Fruit fly (Drosophila melanogaster) whole organism, embryonic: ENCODE results near the gene Gcna.

Source experiments
- B-H1 ChIP-seq: fragments of 200-800 bp; sonication (Bioruptor generic); IDR thresholded peaks from 3 replicates; pipeline ENCODE4 v1.3.6; 2022; ENCODE audit warnings: missing biosample characterization, missing genetic modification characterization
- Blimp-1 ChIP-seq: fragments of 200-800 bp; sonication (Bioruptor generic); optimal IDR thresholded peaks from 3 replicates; lab custom pipeline; 2018; ENCODE audit warnings: missing biosample characterization, missing genetic modification characterization, mild to moderate bottlenecking, moderate library complexity, missing genetic modification reagents
- C15 ChIP-seq: fragments of 200-800 bp; sonication (Bioruptor generic); IDR thresholded peaks from 3 replicates; pipeline ENCODE4 v1.3.6; 2022; ENCODE audit warnings: missing biosample characterization, missing genetic modification characterization
- CG11093 ChIP-seq: fragments of 200-800 bp; sonication (Bioruptor generic); IDR thresholded peaks from 3 replicates; pipeline ENCODE4 v1.3.6; 2022; ENCODE audit warnings: missing biosample characterization, missing genetic modification characterization
- CG11456 ChIP-seq: fragments of 200-800 bp; sonication (Bioruptor generic); IDR thresholded peaks from 3 replicates; pipeline ENCODE4 v1.3.6; 2022; ENCODE audit warnings: missing biosample characterization, missing genetic modification characterization
- CG16815 ChIP-seq: fragments of 200-800 bp; sonication (Bioruptor generic); optimal IDR thresholded peaks from 3 replicates; lab custom pipeline; 2017; ENCODE audit warnings: missing biosample characterization, mild to moderate bottlenecking, missing genetic modification characterization
- CG18599 ChIP-seq: fragments of 200-800 bp; sonication (Bioruptor generic); optimal IDR thresholded peaks from 3 replicates; lab custom pipeline; 2017; ENCODE audit warnings: missing biosample characterization, missing genetic modification characterization, mild to moderate bottlenecking, moderate library complexity, missing genetic modification reagents
- CG32772 ChIP-seq: fragments of 200-800 bp; sonication (Bioruptor generic); IDR thresholded peaks from 2 replicates; pipeline ENCODE4 v1.3.6; 2022; ENCODE audit warnings: missing biosample characterization, missing genetic modification characterization
- CG3281 ChIP-seq: fragments of 200-800 bp; sonication (Bioruptor generic); optimal IDR thresholded peaks from 3 replicates; lab custom pipeline; 2017; ENCODE audit warnings: missing biosample characterization, mild to moderate bottlenecking, missing genetic modification characterization
- CG33213 ChIP-seq: fragments of 200-800 bp; sonication (Bioruptor generic); optimal IDR thresholded peaks from 3 replicates; lab custom pipeline; 2016; ENCODE audit warnings: missing biosample characterization, missing genetic modification characterization
- CG4707 ChIP-seq: fragments of 200-800 bp; sonication (Bioruptor generic); optimal IDR thresholded peaks from 2 replicates; lab custom pipeline; 2018; ENCODE audit warnings: missing biosample characterization, mild to moderate bottlenecking, missing genetic modification characterization, moderate library complexity
- CG5953 ChIP-seq: fragments of 200-800 bp; sonication (Bioruptor generic); IDR thresholded peaks from 2 replicates; pipeline ENCODE4 v1.3.6; 2022; ENCODE audit warnings: missing biosample characterization, missing genetic modification characterization
- CG6254 ChIP-seq: fragments of 200-800 bp; sonication (Bioruptor generic); optimal IDR thresholded peaks from 3 replicates; lab custom pipeline; 2017; ENCODE audit warnings: mild to moderate bottlenecking, missing biosample characterization, missing genetic modification reagents, missing genetic modification characterization
- CG6791 ChIP-seq: fragments of 200-800 bp; sonication (Bioruptor generic); IDR thresholded peaks from 3 replicates; pipeline ENCODE4 v1.3.6; 2022; ENCODE audit warnings: missing biosample characterization, missing genetic modification characterization; ENCODE audit not compliant: partially characterized antibody
- CG9727 ChIP-seq: fragments of 200-800 bp; sonication (Bioruptor generic); optimal IDR thresholded peaks from 3 replicates; lab custom pipeline; 2017; ENCODE audit warnings: missing biosample characterization, mild to moderate bottlenecking, missing genetic modification characterization
- CG9876 ChIP-seq: fragments of 200-800 bp; sonication (Bioruptor generic); optimal IDR thresholded peaks from 2 replicates; lab custom pipeline; 2016; ENCODE audit warnings: missing biosample characterization, missing genetic modification characterization
- D19A ChIP-seq: fragments of 200-800 bp; optimal IDR thresholded peaks from 3 replicates; lab custom pipeline; 2019; ENCODE audit warnings: missing biosample characterization, mild to moderate bottlenecking, missing genetic modification characterization, moderate library complexity
- Dip2 ChIP-seq: fragments of 200-800 bp; sonication (Bioruptor generic); IDR thresholded peaks from 2 replicates; pipeline ENCODE4 v1.3.6; 2022; ENCODE audit warnings: missing biosample characterization, missing genetic modification characterization
- Dip3 ChIP-seq: fragments of 200-800 bp; sonication (Bioruptor generic); optimal IDR thresholded peaks from 3 replicates; lab custom pipeline; 2016; ENCODE audit warnings: missing biosample characterization, missing genetic modification characterization
- Ets97D ChIP-seq: fragments of 200-800 bp; sonication (Bioruptor generic); optimal IDR thresholded peaks from 3 replicates; lab custom pipeline; 2016; ENCODE audit warnings: missing biosample characterization, missing genetic modification characterization
- HLH4C ChIP-seq: fragments of 200-800 bp; sonication (Bioruptor generic); IDR thresholded peaks from 3 replicates; pipeline ENCODE4 v1.3.6; 2022; ENCODE audit warnings: missing biosample characterization, missing genetic modification characterization; ENCODE audit not compliant: partially characterized antibody
- Hey ChIP-seq: fragments of 200-800 bp; sonication (Bioruptor generic); optimal IDR thresholded peaks from 3 replicates; lab custom pipeline; 2018; ENCODE audit warnings: missing biosample characterization, mild to moderate bottlenecking, missing genetic modification characterization
- HmgD ChIP-seq: fragments of 200-800 bp; sonication (Bioruptor generic); optimal IDR thresholded peaks from 3 replicates; lab custom pipeline; 2016; ENCODE audit warnings: missing biosample characterization, missing genetic modification characterization
- Lpt ChIP-seq: fragments of >200 bp; optimal IDR thresholded peaks from 2 replicates; lab custom pipeline; 2018; ENCODE audit warnings: missing biosample characterization, missing genetic modification characterization
- Med ChIP-seq: fragments of 200-800 bp; sonication (Bioruptor generic); peaks from one replicate; lab custom pipeline; 2016; ENCODE audit warnings: missing biosample characterization, missing genetic modification characterization, mild to moderate bottlenecking, inconsistent platforms, moderate library complexity
- Myb ChIP-seq: fragments of 200-800 bp; sonication (Bioruptor generic); optimal IDR thresholded peaks from 2 replicates; lab custom pipeline; 2016; ENCODE audit warnings: missing biosample characterization, missing genetic modification characterization
- NFAT ChIP-seq: fragments of 200-800 bp; sonication (Bioruptor generic); IDR thresholded peaks from 2 replicates; pipeline ENCODE4 v1.3.6; 2022; ENCODE audit warnings: missing biosample characterization, missing genetic modification characterization
- Poxn ChIP-seq: fragments of 200-800 bp; sonication (Bioruptor generic); IDR thresholded peaks from 2 replicates; pipeline ENCODE4 v1.3.6; 2022; ENCODE audit warnings: missing biosample characterization, missing genetic modification characterization
- Sry-β ChIP-seq: fragments of 200-800 bp; sonication (Bioruptor generic); optimal IDR thresholded peaks from 2 replicates; lab custom pipeline; 2018; ENCODE audit warnings: missing biosample characterization, mild to moderate bottlenecking, missing genetic modification characterization, moderate library complexity
- Trl ChIP-seq, 3 experiments: fragments of >200 bp in 2 of 3; fragments of 200-800 bp in 1 of 3; sonication (Bioruptor generic) in 1 of 3; optimal IDR thresholded peaks; 2 replicates in 1 of 3; 3 replicates in 2 of 3; lab custom pipeline; 2016 to 2017; ENCODE audit warnings: missing biosample characterization in 1 of 3, missing genetic modification characterization in 1 of 3
- abd-A ChIP-seq: fragments of 200-800 bp; sonication (Bioruptor generic); optimal IDR thresholded peaks from 3 replicates; lab custom pipeline; 2019; ENCODE audit warnings: missing biosample characterization, mild to moderate bottlenecking, missing genetic modification characterization, moderate library complexity
- ase ChIP-seq: fragments of 200-800 bp; sonication (Bioruptor generic); IDR thresholded peaks from 3 replicates; pipeline ENCODE4 v1.3.6; 2022; ENCODE audit warnings: missing biosample characterization, missing genetic modification characterization
- ash1 ChIP-seq: fragments of 200-800 bp; sonication (Bioruptor generic); optimal IDR thresholded peaks from 2 replicates; lab custom pipeline; 2018; ENCODE audit warnings: missing biosample characterization, mild to moderate bottlenecking, missing genetic modification characterization
- bab2 ChIP-seq: fragments of 200-800 bp; sonication (Bioruptor generic); optimal IDR thresholded peaks from 2 replicates; lab custom pipeline; 2016; ENCODE audit warnings: missing biosample characterization, missing genetic modification characterization
- fd102C ChIP-seq: fragments of 200-800 bp; sonication (Bioruptor generic); optimal IDR thresholded peaks from 2 replicates; lab custom pipeline; 2018; ENCODE audit warnings: missing biosample characterization, mild to moderate bottlenecking, missing genetic modification characterization, moderate library complexity
- gsb ChIP-seq: fragments of 200-800 bp; sonication (Bioruptor generic); IDR thresholded peaks from 2 replicates; pipeline ENCODE4 v1.3.6; 2022; ENCODE audit warnings: missing biosample characterization, missing genetic modification characterization
- hkb ChIP-seq, 2 experiments: fragments of 200-800 bp in 1 of 2; fragments of >200 bp in 1 of 2; sonication (Bioruptor generic) in 1 of 2; IDR thresholded peaks in 1 of 2; optimal IDR thresholded peaks in 1 of 2; 2 replicates each; pipeline versions ENCODE4 v1.3.6 to Lab custom; 2017 to 2022; ENCODE audit warnings: missing biosample characterization in 1 of 2, missing genetic modification characterization in 1 of 2
- ind ChIP-seq: fragments of 200-800 bp; sonication (Bioruptor generic); optimal IDR thresholded peaks from 3 replicates; lab custom pipeline; 2016; ENCODE audit warnings: missing biosample characterization, missing genetic modification characterization
- nerfin-2 ChIP-seq: fragments of 200-800 bp; sonication (Bioruptor generic); IDR thresholded peaks from 2 replicates; pipeline ENCODE4 v1.3.6; 2022; ENCODE audit warnings: missing biosample characterization, missing genetic modification characterization; ENCODE audit not compliant: partially characterized antibody
- onecut ChIP-seq: fragments of 200-800 bp; sonication (Bioruptor generic); IDR thresholded peaks from 2 replicates; pipeline ENCODE4 v1.3.6; 2022; ENCODE audit warnings: missing biosample characterization, missing genetic modification characterization
- pho ChIP-seq: fragments of 200-800 bp; sonication (Bioruptor generic); optimal IDR thresholded peaks from 2 replicates; lab custom pipeline; 2016; ENCODE audit warnings: missing biosample characterization, missing genetic modification characterization
- run ChIP-seq: fragments of 200-800 bp; sonication (Bioruptor generic); optimal IDR thresholded peaks from 3 replicates; lab custom pipeline; 2018; ENCODE audit warnings: missing biosample characterization, mild to moderate bottlenecking, missing genetic modification characterization
- seq ChIP-seq: fragments of 200-800 bp; sonication (Bioruptor generic); IDR thresholded peaks from 2 replicates; pipeline ENCODE4 v1.3.6; 2022; ENCODE audit warnings: missing biosample characterization, missing genetic modification characterization
- sima ChIP-seq: fragments of 200-800 bp; sonication (Bioruptor generic); optimal IDR thresholded peaks from 2 replicates; lab custom pipeline; 2016; ENCODE audit warnings: missing biosample characterization, missing genetic modification characterization
- tna ChIP-seq: fragments of 200-800 bp; sonication (Bioruptor generic); IDR thresholded peaks from 2 replicates; pipeline ENCODE4 v1.3.6; 2022; ENCODE audit warnings: missing biosample characterization, missing genetic modification characterization; ENCODE audit not compliant: partially characterized antibody
- tx ChIP-seq: fragments of 200-800 bp; sonication (Bioruptor generic); optimal IDR thresholded peaks from 2 replicates; lab custom pipeline; 2016; ENCODE audit warnings: missing biosample characterization, missing genetic modification characterization
- vnd ChIP-seq: fragments of 200-800 bp; sonication (Bioruptor generic); IDR thresholded peaks from 3 replicates; pipeline ENCODE4 v1.3.6; 2022; ENCODE audit warnings: missing biosample characterization, missing genetic modification characterization; ENCODE audit not compliant: partially characterized antibody
- wdn ChIP-seq: fragments of 200-800 bp; sonication (Bioruptor generic); IDR thresholded peaks from 2 replicates; pipeline ENCODE4 v1.3.6; 2022; ENCODE audit warnings: missing biosample characterization, missing genetic modification characterization
- zen ChIP-seq: fragments of 200-800 bp; sonication (Bioruptor generic); optimal IDR thresholded peaks from 3 replicates; lab custom pipeline; 2018; ENCODE audit warnings: missing biosample characterization, mild to moderate bottlenecking, missing genetic modification characterization, moderate library complexity

Gene Gcna

dm6 chrX:1858867-1859266 lies 6.8 kb downstream of the Gcna start, which contains the start of gene Lamtor5 (continued):
- TF ChIP-seq CG18599 (GFP tag; lab: Kevin White, UChicago) (peak; percentile 42), CG11093 (no peak), CG9727 (GFP tag; lab: Kevin White, UChicago) (peak; percentile 46), CG5953 (GFP tag; lab: Robert Waterston, UW) (peak; percentile 36; the same call in 1 of the 2 replicates), CG3281 (peak; percentile 37), sima (GFP tag; lab: Kevin White, UChicago) (no peak), D19A (tag; lab: Kevin White, UChicago) (peak; percentile 55), nerfin-2 (GFP tag; lab: Robert Waterston, UW) (peak; percentile 23; the same call in 1 of the 2 replicates), CG4707 (GFP tag; lab: Kevin White, UChicago) (peak; percentile 51), HLH4C (peak; percentile 28; the same call in 1 of the 3 replicates), ase (no peak), CG11456 (GFP tag; lab: Robert Waterston, UW) (0 out of 3 replicates have a peak, but pooled peaks have one; percentile 33), CG16815 (GFP tag; lab: Kevin White, UChicago) (no peak), C15 (GFP tag; lab: Robert Waterston, UW) (no peak), CG9876 (no peak), tx (GFP tag; lab: Kevin White, UChicago) (no peak), abd-A (tag; lab: Kevin White, UChicago) (no peak), CG33213 (peak; percentile 2), Blimp-1 (peak; percentile 20), B-H1 (GFP tag; lab: Robert Waterston, UW) (peak; percentile 21; the same call in 1 of the 3 replicates), Ets97D (GFP tag; lab: Kevin White, UChicago) (peak; percentile 28), CG6254 (GFP tag; lab: Kevin White, UChicago) (no peak), bab2 (peak; percentile 35), Med (GFP tag; lab: Kevin White, UChicago) (peak; percentile 92), tna (GFP tag; lab: Robert Waterston, UW) (no peak), vnd (GFP tag; lab: Robert Waterston, UW) (no peak), onecut (peak; percentile 18; the same call in 1 of the 2 replicates), hkb (optimal IDR thresholded peaks at IDR 0.05; lab: Kevin White, UChicago) (no peak), hkb (GFP tag; IDR thresholded peaks at IDR 0.05; lab: Robert Waterston, UW) (peak; percentile 39; the same call in 1 of the 2 replicates), seq (GFP tag; lab: Robert Waterston, UW) (no peak), ind (GFP tag; lab: Kevin White, UChicago) (peak; percentile 23), pho (GFP tag; lab: Kevin White, UChicago) (peak; percentile 9), ash1 (GFP tag; lab: Kevin White, UChicago) (no peak), run (tag; lab: Kevin White, UChicago) (no peak), Sry-β (no peak), gsb (GFP tag; lab: Robert Waterston, UW) (no peak), wdn (GFP tag; lab: Robert Waterston, UW) (no peak), Trl (optimal IDR thresholded peaks at IDR 0.05; lab: Kevin White, UChicago) (no peak), Trl (GFP tag; optimal IDR thresholded peaks at IDR 0.05; lab: Kevin White, UChicago) (no peak), zen (tag; lab: Kevin White, UChicago) (no peak), Lpt (GFP tag; lab: Kevin White, UChicago) (no peak), HmgD (GFP tag; lab: Kevin White, UChicago) (no peak), Myb (GFP tag; lab: Kevin White, UChicago) (peak; percentile 38), Dip3 (GFP tag; lab: Kevin White, UChicago) (peak; percentile 30), CG6791 (GFP tag; lab: Robert Waterston, UW) (no peak), Dip2 (no peak), NFAT (GFP tag; lab: Robert Waterston, UW) (no peak; the same call in 1 of the 2 replicates), CG32772 (GFP tag; lab: Robert Waterston, UW) (peak; percentile 44; the same call in 1 of the 2 replicates), Poxn (GFP tag; lab: Robert Waterston, UW) (no peak), Hey (tag; lab: Kevin White, UChicago) (no peak), fd102C (no peak)
